Worm (Caenorhabditis elegans) whole organism, L2 larva: ENCODE data around the gene C04E6.8.

Experiments
- C34F6.9 ChIP-seq: fragments of 150-350 bp; optimal IDR thresholded peaks from 2 replicates; lab custom pipeline; 2014; ENCODE audit warnings: missing biosample characterization, missing genetic modification characterization
- F13H6.1 ChIP-seq: sonication (generic microtip); optimal IDR thresholded peaks from 2 replicates; lab custom pipeline; 2016; ENCODE audit warnings: missing genetic modification characterization, missing compliant biosample characterization
- R02D3.7 ChIP-seq: fragments of 150-350 bp; optimal IDR thresholded peaks from 2 replicates; lab custom pipeline; 2014; ENCODE audit warnings: missing biosample characterization, missing genetic modification characterization
- Y55F3AM.14 ChIP-seq: fragments of 200-800 bp; sonication (Bioruptor generic); optimal IDR thresholded peaks from 2 replicates; lab custom pipeline; 2018; ENCODE audit warnings: mild to moderate bottlenecking, missing genetic modification characterization, missing compliant biosample characterization
- ZK546.5 ChIP-seq: sonication (generic microtip); optimal IDR thresholded peaks from 2 replicates; lab custom pipeline; 2017; ENCODE audit warnings: missing biosample characterization, missing genetic modification characterization
- aly-2 ChIP-seq: fragments of 150-350 bp; optimal IDR thresholded peaks from 2 replicates; lab custom pipeline; 2014; ENCODE audit warnings: missing biosample characterization, missing genetic modification characterization
- ama-1 ChIP-seq: fragments of 150-350 bp; optimal IDR thresholded peaks from 2 replicates; lab custom pipeline; 2018; ENCODE audit warnings: inconsistent platforms
- blmp-1 ChIP-seq: sonication (generic microtip); optimal IDR thresholded peaks from 2 replicates; lab custom pipeline; 2017; ENCODE audit warnings: missing genetic modification characterization, mild to moderate bottlenecking, missing compliant biosample characterization, antibody characterized with exemption, moderate library complexity; ENCODE audit not compliant: insufficient read depth
- ceh-16 ChIP-seq: fragments of 150-350 bp; optimal IDR thresholded peaks from 2 replicates; lab custom pipeline; 2014; ENCODE audit warnings: missing biosample characterization, missing genetic modification characterization
- ceh-82 ChIP-seq: fragments of 150-350 bp; optimal IDR thresholded peaks from 2 replicates; lab custom pipeline; 2014; ENCODE audit warnings: missing biosample characterization, missing genetic modification characterization
- crh-2 ChIP-seq: sonication (generic microtip); optimal IDR thresholded peaks from 2 replicates; lab custom pipeline; 2017; ENCODE audit warnings: missing biosample characterization, missing genetic modification characterization
- dmd-4 ChIP-seq: sonication (generic microtip); optimal IDR thresholded peaks from 2 replicates; lab custom pipeline; 2017; ENCODE audit warnings: missing biosample characterization, missing genetic modification characterization
- egl-27 ChIP-seq: sonication (generic microtip); optimal IDR thresholded peaks from 3 replicates; lab custom pipeline; 2017; ENCODE audit warnings: missing biosample characterization, missing genetic modification reagents, missing genetic modification characterization
- elt-1 ChIP-seq: fragments of 150-350 bp; optimal IDR thresholded peaks from 2 replicates; lab custom pipeline; 2014; ENCODE audit warnings: missing biosample characterization, missing genetic modification characterization
- elt-3 ChIP-seq: sonication (generic microtip); optimal IDR thresholded peaks from 2 replicates; lab custom pipeline; 2017; ENCODE audit warnings: missing biosample characterization, missing genetic modification characterization
- fos-1 ChIP-seq: fragments of 150-350 bp; optimal IDR thresholded peaks from 2 replicates; lab custom pipeline; 2014; ENCODE audit warnings: missing biosample characterization, missing genetic modification characterization
- gmeb-1 ChIP-seq: fragments of 150-350 bp; optimal IDR thresholded peaks from 2 replicates; lab custom pipeline; 2014; ENCODE audit warnings: missing biosample characterization, missing genetic modification characterization
- lin-11 ChIP-seq: fragments of 150-350 bp; sonication (generic microtip); optimal IDR thresholded peaks from 2 replicates; lab custom pipeline; 2014; ENCODE audit warnings: missing biosample characterization, missing genetic modification characterization, inconsistent platforms, mixed read lengths
- lin-13 ChIP-seq: fragments of 150-350 bp; optimal IDR thresholded peaks from 2 replicates; lab custom pipeline; 2014; ENCODE audit warnings: missing biosample characterization, missing genetic modification reagents, missing genetic modification characterization
- lin-39 ChIP-seq: fragments of 150-350 bp; optimal IDR thresholded peaks from 2 replicates; lab custom pipeline; 2014; ENCODE audit warnings: missing biosample characterization, missing genetic modification reagents, missing genetic modification characterization
- lsy-2 ChIP-seq, 2 experiments: fragments of 150-350 bp in 1 of 2; sonication (generic microtip) in 1 of 2; optimal IDR thresholded peaks; 2 replicates each; lab custom pipeline; 2014 to 2017; ENCODE audit warnings: missing biosample characterization in 2 of 2, missing genetic modification characterization in 2 of 2
- mab-5 ChIP-seq: fragments of 150-350 bp; optimal IDR thresholded peaks from 2 replicates; lab custom pipeline; 2014; ENCODE audit warnings: missing biosample characterization, missing genetic modification characterization
- mdl-1 ChIP-seq, 2 experiments: fragments of 150-350 bp in 1 of 2; sonication (generic microtip) in 1 of 2; optimal IDR thresholded peaks; 2 replicates each; lab custom pipeline; 2017; ENCODE audit warnings: missing biosample characterization in 2 of 2, missing genetic modification characterization in 2 of 2
- nhr-129 ChIP-seq: fragments of 150-350 bp; optimal IDR thresholded peaks from 2 replicates; lab custom pipeline; 2014; ENCODE audit warnings: missing biosample characterization, missing genetic modification characterization
- nhr-21 ChIP-seq: fragments of 150-350 bp; optimal IDR thresholded peaks from 2 replicates; lab custom pipeline; 2014; ENCODE audit warnings: missing biosample characterization, missing genetic modification characterization
- nhr-23 ChIP-seq: fragments of 150-350 bp; optimal IDR thresholded peaks from 2 replicates; lab custom pipeline; 2014; ENCODE audit warnings: missing biosample characterization, missing genetic modification reagents, missing genetic modification characterization
- nhr-237 ChIP-seq: fragments of 150-350 bp; optimal IDR thresholded peaks from 2 replicates; lab custom pipeline; 2014; ENCODE audit warnings: missing biosample characterization, missing genetic modification characterization
- nhr-25 ChIP-seq: fragments of 150-350 bp; sonication (generic microtip); optimal IDR thresholded peaks from 3 replicates; lab custom pipeline; 2014; ENCODE audit warnings: missing biosample characterization, missing genetic modification characterization
- nhr-6 ChIP-seq: fragments of 150-350 bp; optimal IDR thresholded peaks from 2 replicates; lab custom pipeline; 2014; ENCODE audit warnings: missing biosample characterization, missing genetic modification characterization
- sem-4 ChIP-seq: fragments of 150-350 bp; optimal IDR thresholded peaks from 2 replicates; lab custom pipeline; 2014; ENCODE audit warnings: missing biosample characterization, missing genetic modification reagents, missing genetic modification characterization
- sma-3 ChIP-seq: sonication (generic microtip); optimal IDR thresholded peaks from 2 replicates; lab custom pipeline; 2016; ENCODE audit warnings: missing genetic modification reagents, missing genetic modification characterization, missing compliant biosample characterization
- sma-9 ChIP-seq, 2 experiments: fragments of 150-350 bp in 1 of 2; sonication (generic microtip) in 1 of 2; optimal IDR thresholded peaks; 2 replicates each; lab custom pipeline; 2014 to 2016; ENCODE audit warnings: missing genetic modification characterization in 2 of 2, mild to moderate bottlenecking in 1 of 2, missing biosample characterization in 1 of 2, missing compliant biosample characterization in 1 of 2, missing genetic modification reagents in 1 of 2, moderate library complexity in 1 of 2
- snpc-4 ChIP-seq: fragments of 150-350 bp; optimal IDR thresholded peaks from 2 replicates; lab custom pipeline; 2014; ENCODE audit warnings: missing biosample characterization, missing genetic modification characterization
- unc-39 ChIP-seq: fragments of 150-350 bp; optimal IDR thresholded peaks from 2 replicates; lab custom pipeline; 2014; ENCODE audit warnings: missing biosample characterization, missing genetic modification characterization
- unc-55 ChIP-seq: fragments of 150-350 bp; sonication (generic microtip); optimal IDR thresholded peaks from 3 replicates; lab custom pipeline; 2014; ENCODE audit warnings: missing biosample characterization, missing genetic modification reagents, missing genetic modification characterization
- unc-62 ChIP-seq: fragments of 150-350 bp; optimal IDR thresholded peaks from 2 replicates; lab custom pipeline; 2014; ENCODE audit warnings: missing biosample characterization, missing genetic modification reagents, missing genetic modification characterization
- ztf-1 ChIP-seq: fragments of 200-800 bp; sonication (Bioruptor generic); conservative IDR thresholded peaks from 2 replicates; pipeline ENCODE4 v1.3.6; 2022; ENCODE audit warnings: missing genetic modification characterization, missing compliant biosample characterization
- ztf-11 ChIP-seq: sonication (generic microtip); optimal IDR thresholded peaks from 2 replicates; lab custom pipeline; 2017; ENCODE audit warnings: missing biosample characterization, missing genetic modification characterization

Gene C04E6.8

ce11 chrV:5919887-5920286, 36.3 kb upstream of the C04E6.8 start, which contains the start of gene C04E6.12:
C04E6.12 (minus strand) TSS chrV:5919987.
- TF ChIP-seq Y55F3AM.14 (GFP tag; lab: Kevin White, UChicago): no peak
- no peak for TF ChIP-seq ceh-16 (tag; lab: Kevin White, UChicago)
- TF ChIP-seq dmd-4 (tag; lab: Kevin White, UChicago): no peak
- no peak for TF ChIP-seq F13H6.1
- no peak for TF ChIP-seq nhr-129 (tag; lab: Kevin White, UChicago)
- no peak for TF ChIP-seq unc-39 (tag; lab: Kevin White, UChicago)
- TF ChIP-seq R02D3.7: no peak

- TF ChIP-seq sma-9 (GFP tag; optimal IDR thresholded peaks at IDR 0.05; lab: Kevin White, UChicago): peak; percentile 93
- TF ChIP-seq sma-9 (tag; optimal IDR thresholded peaks at IDR 0.05; lab: Kevin White, UChicago): no peak
- no peak for TF ChIP-seq ztf-11 (tag; lab: Kevin White, UChicago)
- no peak for TF ChIP-seq lin-39 (tag; lab: Kevin White, UChicago)
- TF ChIP-seq C34F6.9 (tag; lab: Kevin White, UChicago): peak; percentile 82
- TF ChIP-seq unc-62 (GFP tag; lab: Kevin White, UChicago): no peak
- TF ChIP-seq ztf-1 (GFP tag; lab: Robert Waterston, UW): peak; percentile 94; the same call in 1 of the 2 replicates
- peak; percentile 50 for TF ChIP-seq R02D3.7
- no peak for TF ChIP-seq ZK546.5 (tag; lab: Kevin White, UChicago)
- no peak for TF ChIP-seq mdl-1 (tag; optimal IDR thresholded peaks at IDR 0.05; lab: Kevin White, UChicago)
- TF ChIP-seq gmeb-1: peak; percentile 99
- TF ChIP-seq snpc-4 (tag; lab: Kevin White, UChicago): peak; percentile 41
- peak; percentile 75 for TF ChIP-seq lin-13 (GFP tag; lab: Kevin White, UChicago)
- peak; percentile 53 for TF ChIP-seq egl-27 (tag; lab: Kevin White, UChicago)
- no peak for TF ChIP-seq dmd-4 (tag; lab: Kevin White, UChicago)
- TF ChIP-seq aly-2: no peak
- peak; percentile 36 for TF ChIP-seq sem-4 (tag; lab: Kevin White, UChicago)
- TF ChIP-seq blmp-1: peak; percentile 14
- TF ChIP-seq ama-1 (lab: Kevin White, UChicago): no peak
- no peak for TF ChIP-seq nhr-23 (tag; lab: Kevin White, UChicago)
- TF ChIP-seq elt-3: no peak
- peak; percentile 74 for TF ChIP-seq crh-2 (tag; lab: Kevin White, UChicago)
- TF ChIP-seq mab-5: peak; percentile 60
- TF ChIP-seq ceh-82 (tag; lab: Kevin White, UChicago): peak; percentile 11
- no peak for TF ChIP-seq nhr-129 (tag; lab: Kevin White, UChicago)
- TF ChIP-seq fos-1 (tag; lab: Kevin White, UChicago): no peak
- TF ChIP-seq unc-55 (GFP tag; lab: Kevin White, UChicago): peak; percentile 86
- peak; percentile 62 for TF ChIP-seq nhr-21 (tag; lab: Kevin White, UChicago)
- TF ChIP-seq sma-3 (GFP tag; lab: Kevin White, UChicago): peak; percentile 88
- TF ChIP-seq nhr-6 (tag; lab: Kevin White, UChicago): peak; percentile 69
- TF ChIP-seq lsy-2 (tag; optimal IDR thresholded peaks at IDR 0.05; lab: Kevin White, UChicago): peak; percentile 75 to 91
- peak; percentile 14 for TF ChIP-seq Y55F3AM.14 (GFP tag; lab: Kevin White, UChicago)
- TF ChIP-seq lin-11 (tag; lab: Kevin White, UChicago): peak; percentile 14
Measured at ce11 chrV:5917707-5918106, 34.1 kb upstream of the C04E6.8 start, which contains the start of gene lrpr-1. lrpr-1 (minus strand) TSS chrV:5917891.

DNA sequence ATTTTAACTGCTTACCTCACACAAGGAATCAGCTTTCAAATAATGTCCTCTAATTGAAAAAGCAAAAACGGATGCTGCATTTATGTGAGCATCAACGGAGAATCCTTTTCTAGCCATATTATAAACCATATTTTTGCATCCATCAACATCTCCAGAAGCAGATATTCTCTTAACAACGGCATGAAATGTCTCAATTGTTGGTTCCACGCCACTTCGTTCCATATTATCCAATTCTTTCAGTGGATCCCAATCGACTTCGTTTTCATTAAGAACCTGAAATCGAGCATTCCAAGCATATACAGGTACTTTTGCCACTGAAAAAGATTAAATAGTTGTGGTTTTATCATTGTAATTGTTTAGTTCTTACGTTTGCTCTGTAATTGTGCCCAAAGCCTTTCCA, 33.2 kb upstream of the C04E6.8 start:
- TF ChIP-seq nhr-25 (tag; lab: Kevin White, UChicago) (no peak), nhr-129 (tag; lab: Kevin White, UChicago) (no peak)

DNA sequence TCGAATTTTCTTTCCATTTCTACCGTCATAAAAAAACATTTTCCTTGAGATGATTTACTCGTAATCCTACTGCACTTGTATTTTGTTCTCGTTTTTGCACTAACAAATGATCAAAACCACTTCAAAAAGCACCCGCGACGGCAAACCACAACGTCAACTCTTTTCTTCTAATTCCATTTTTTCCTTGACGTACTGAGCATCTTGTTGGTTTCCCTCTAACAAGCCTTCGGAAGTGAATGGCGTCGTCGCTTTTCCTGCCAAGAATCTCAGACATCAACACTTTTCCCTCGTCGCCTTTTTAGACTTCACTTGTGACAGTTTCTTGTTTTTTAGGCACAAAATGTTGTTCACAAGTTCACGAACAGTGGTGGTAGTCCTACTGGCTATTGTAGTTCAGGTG, 28.8 kb upstream of the C04E6.8 start, which contains the start of gene C04E6.13:
C04E6.13 (plus strand) TSS at position 301 of the 400 bp plus-strand sequence.
- no peak for TF ChIP-seq lin-11 (tag; lab: Kevin White, UChicago)
- TF ChIP-seq blmp-1: no peak
- no peak for TF ChIP-seq mab-5
- no peak for TF ChIP-seq mdl-1 (tag; optimal IDR thresholded peaks at IDR 0.05; lab: Kevin White, UChicago)
- no peak for TF ChIP-seq crh-2 (tag; lab: Kevin White, UChicago)
- TF ChIP-seq ZK546.5 (tag; lab: Kevin White, UChicago): no peak
- TF ChIP-seq nhr-129 (tag; lab: Kevin White, UChicago): no peak
- no peak for TF ChIP-seq snpc-4 (tag; lab: Kevin White, UChicago)
- no peak for TF ChIP-seq elt-1 (tag; lab: Kevin White, UChicago)
- no peak for TF ChIP-seq F13H6.1
- no peak for TF ChIP-seq nhr-237
- TF ChIP-seq sma-9 (GFP tag; optimal IDR thresholded peaks at IDR 0.05; lab: Kevin White, UChicago): no peak
- no peak for TF ChIP-seq sma-9 (tag; optimal IDR thresholded peaks at IDR 0.05; lab: Kevin White, UChicago)
